Fruit fly (Drosophila melanogaster): ENCODE results near the gene CG4325.

Gene CG4325

dm6 chrX:2041312-2041918 lies 2.2 kb downstream of the CG4325 start, which contains the start of gene CG4313 (continued):
- peak; percentile 72 for TF ChIP-seq Fer3 (tag; optimal IDR thresholded peaks at IDR 0.05)

DNA sequence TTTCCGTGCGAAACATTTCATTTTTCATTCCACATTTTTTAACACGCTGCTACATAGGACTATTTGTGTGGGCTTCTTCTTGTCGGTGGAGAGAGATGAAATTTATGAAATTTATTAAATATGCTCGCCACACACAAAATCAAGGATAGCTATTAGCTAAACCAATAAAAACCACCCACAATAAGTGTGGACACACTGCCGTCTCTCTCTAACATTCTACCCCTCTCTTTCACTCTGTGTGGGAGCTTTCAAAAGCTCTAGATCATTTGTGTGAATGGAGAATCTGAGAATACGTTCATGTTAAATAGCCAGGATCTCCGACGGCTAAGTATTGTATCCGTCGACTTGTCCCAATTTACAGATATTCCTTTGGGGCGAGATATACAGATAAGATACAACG lies 6.0 kb downstream of the CG4325 start:
- TF ChIP-seq CG9797 (GFP tag; optimal IDR thresholded peaks at IDR 0.05) (no peak), Nf-YB (GFP tag; optimal IDR thresholded peaks at IDR 0.05) (peak; percentile 73), CG8089 (GFP tag; optimal IDR thresholded peaks at IDR 0.05) (no peak), sd (tag; optimal IDR thresholded peaks at IDR 0.05) (peak; percentile 22), tin (GFP tag; optimal IDR thresholded peaks at IDR 0.05) (no peak), CoRest (tag; optimal IDR thresholded peaks at IDR 0.05) (no peak), maf-S (GFP tag; optimal IDR thresholded peaks at IDR 0.05) (no peak), row (GFP tag; IDR thresholded peaks at IDR 0.05) (no peak), CG10321 (GFP tag; IDR thresholded peaks at IDR 0.05) (peak; percentile 77), Hsf (GFP tag; optimal IDR thresholded peaks at IDR 0.05) (no peak), ttk (GFP tag; IDR thresholded peaks at IDR 0.05) (no peak), Abd-B (GFP tag; optimal IDR thresholded peaks at IDR 0.05) (no peak), fd3F (GFP tag; optimal IDR thresholded peaks at IDR 0.05) (no peak), CG6854 (GFP tag; optimal IDR thresholded peaks at IDR 0.05) (no peak), Antp (GFP tag; optimal IDR thresholded peaks at IDR 0.05) (no peak), CG13296 (GFP tag; optimal IDR thresholded peaks at IDR 0.05) (no peak), Nf-YC (tag; optimal IDR thresholded peaks at IDR 0.05) (peak; percentile 83), CG14441 (GFP tag; IDR thresholded peaks at IDR 0.05) (no peak), hb (GFP tag; IDR thresholded peaks at IDR 0.05; ENCODE audit: partially characterized antibody) (no peak), CG7745 (tag; optimal IDR thresholded peaks at IDR 0.05) (no peak), CG10959 (GFP tag; IDR thresholded peaks at IDR 0.05) (no peak), CG7928 (GFP tag; optimal IDR thresholded peaks at IDR 0.05) (no peak), gem (tag; optimal IDR thresholded peaks at IDR 0.05) (no peak), fru (optimal IDR thresholded peaks at IDR 0.05) (no peak), tap (tag; optimal IDR thresholded peaks at IDR 0.05) (no peak), Hmx (GFP tag; optimal IDR thresholded peaks at IDR 0.05) (no peak), CG11696 (GFP tag; IDR thresholded peaks at IDR 0.05) (no peak), sens (GFP tag) (peak; percentile 58), twi (tag; optimal IDR thresholded peaks at IDR 0.05) (no peak), C15 (GFP tag; IDR thresholded peaks at IDR 0.05) (no peak), CG5180 (GFP tag; optimal IDR thresholded peaks at IDR 0.05) (no peak), eve (GFP tag; optimal IDR thresholded peaks at IDR 0.05) (no peak), CG16815 (GFP tag; optimal IDR thresholded peaks at IDR 0.05) (no peak), HmgZ (tag; optimal IDR thresholded peaks at IDR 0.05) (no peak), croc (GFP tag; conservative IDR thresholded peaks at IDR 0.05) (no peak), Asciz (GFP tag; optimal IDR thresholded peaks at IDR 0.05) (no peak), CG2712 (tag; optimal IDR thresholded peaks at IDR 0.05) (no peak), usp (GFP tag; optimal IDR thresholded peaks at IDR 0.05) (no peak), eyg (GFP tag; optimal IDR thresholded peaks at IDR 0.05) (no peak), D19A (tag; optimal IDR thresholded peaks at IDR 0.05) (no peak), Myb (GFP tag; optimal IDR thresholded peaks at IDR 0.05) (no peak), knrl (GFP tag; IDR thresholded peaks at IDR 0.05; ENCODE audit: partially characterized antibody) (no peak), sr (GFP tag; IDR thresholded peaks at IDR 0.05) (peak; percentile 74; the same call in 2 of the 3 replicates), CG12071 (GFP tag; optimal IDR thresholded peaks at IDR 0.05) (no peak), CG12769 (tag; optimal IDR thresholded peaks at IDR 0.05) (peak; percentile 5), CG8281 (tag; optimal IDR thresholded peaks at IDR 0.05) (no peak), ranshi (GFP tag; IDR thresholded peaks at IDR 0.05) (no peak), ara (GFP tag; IDR thresholded peaks at IDR 0.05) (no peak), CG4730 (GFP tag; IDR thresholded peaks at IDR 0.05) (no peak)
